Worm (Caenorhabditis elegans) whole organism, young adult: ENCODE measurements around the gene suf-1.

ENCODE experiments used
- C06A6.2 ChIP-seq: fragments of 200-800 bp; sonication (Bioruptor generic); conservative IDR thresholded peaks from 2 replicates; pipeline ENCODE4 v1.3.6; 2022; ENCODE audit warnings: missing genetic modification characterization, missing compliant biosample characterization
- D2030.7 ChIP-seq: fragments of 200-800 bp; sonication (Bioruptor generic); IDR thresholded peaks from 2 replicates; pipeline ENCODE4 v1.3.6; 2022; ENCODE audit warnings: missing genetic modification reagents, missing genetic modification characterization, missing compliant biosample characterization
- F22D6.2 ChIP-seq: sonication (generic microtip); optimal IDR thresholded peaks from 2 replicates; lab custom pipeline; 2016; ENCODE audit warnings: mild to moderate bottlenecking, missing genetic modification characterization, missing compliant biosample characterization
- F23B12.7 ChIP-seq: sonication (generic microtip); optimal IDR thresholded peaks from 2 replicates; lab custom pipeline; 2017; ENCODE audit warnings: missing genetic modification characterization, mild to moderate bottlenecking, missing compliant biosample characterization, antibody characterized with exemption, moderate library complexity; ENCODE audit not compliant: insufficient read depth
- F49E8.2 ChIP-seq: sonication (generic microtip); optimal IDR thresholded peaks from 3 replicates; lab custom pipeline; 2017; ENCODE audit warnings: missing genetic modification characterization, mild to moderate bottlenecking, missing compliant biosample characterization, antibody characterized with exemption, moderate library complexity; ENCODE audit not compliant: insufficient read depth
- K11D2.4 ChIP-seq: fragments of 200-800 bp; sonication (Bioruptor generic); IDR thresholded peaks from 2 replicates; pipeline ENCODE4 v1.3.6; 2022; ENCODE audit warnings: missing genetic modification reagents, missing genetic modification characterization, missing compliant biosample characterization
- K12H6.12 ChIP-seq: fragments of 200-800 bp; sonication (Bioruptor generic); optimal IDR thresholded peaks from 2 replicates; lab custom pipeline; 2018; ENCODE audit warnings: mild to moderate bottlenecking, missing genetic modification characterization, missing compliant biosample characterization
- T07F8.4 ChIP-seq: sonication (generic microtip); optimal IDR thresholded peaks from 2 replicates; lab custom pipeline; 2016; ENCODE audit warnings: mild to moderate bottlenecking, missing genetic modification characterization, moderate library complexity, missing compliant biosample characterization
- Y95B8A.8 ChIP-seq: fragments of 200-800 bp; sonication (Bioruptor generic); IDR thresholded peaks from 2 replicates; pipeline ENCODE4 v1.3.6; 2022; ENCODE audit warnings: missing genetic modification reagents, missing genetic modification characterization, missing compliant biosample characterization
- aptf-2 ChIP-seq: fragments of 200-800 bp; sonication (Bioruptor generic); conservative IDR thresholded peaks from 2 replicates; pipeline ENCODE4 v1.3.6; 2022; ENCODE audit warnings: missing genetic modification reagents, missing genetic modification characterization, missing compliant biosample characterization
- bed-1 ChIP-seq: fragments of 200-800 bp; sonication (Bioruptor generic); IDR thresholded peaks from 2 replicates; pipeline ENCODE4 v1.3.6; 2022; ENCODE audit warnings: missing genetic modification reagents, missing genetic modification characterization, missing compliant biosample characterization
- ccch-3 ChIP-seq: fragments of 200-800 bp; sonication (Bioruptor generic); optimal IDR thresholded peaks from 2 replicates; lab custom pipeline; 2018; ENCODE audit warnings: mild to moderate bottlenecking, missing genetic modification characterization, missing compliant biosample characterization
- cebp-2 ChIP-seq: fragments of 200-800 bp; sonication (Bioruptor generic); IDR thresholded peaks from 2 replicates; pipeline ENCODE4 v1.3.6; 2022; ENCODE audit warnings: missing genetic modification characterization, missing compliant biosample characterization
- ceh-58 ChIP-seq: fragments of 200-800 bp; sonication (Bioruptor generic); IDR thresholded peaks from 2 replicates; pipeline ENCODE4 v1.3.6; 2022; ENCODE audit warnings: missing genetic modification characterization, missing compliant biosample characterization
- ceh-79 ChIP-seq: sonication (generic microtip); optimal IDR thresholded peaks from 2 replicates; lab custom pipeline; 2017; ENCODE audit warnings: mild to moderate bottlenecking, missing genetic modification characterization, missing compliant biosample characterization
- dpl-1 ChIP-seq: fragments of 150-350 bp; optimal IDR thresholded peaks from 2 replicates; lab custom pipeline; 2014; ENCODE audit warnings: missing biosample characterization, missing genetic modification reagents, missing genetic modification characterization
- ekl-4 ChIP-seq: fragments of 200-800 bp; sonication (Bioruptor generic); IDR thresholded peaks from 2 replicates; pipeline ENCODE4 v1.3.6; 2022; ENCODE audit warnings: missing genetic modification reagents, missing genetic modification characterization, missing compliant biosample characterization
- gei-17 ChIP-seq: fragments of 200-800 bp; sonication (Bioruptor generic); optimal IDR thresholded peaks from 2 replicates; lab custom pipeline; 2018; ENCODE audit warnings: mild to moderate bottlenecking, missing genetic modification characterization, missing compliant biosample characterization
- hlh-26 ChIP-seq: fragments of 200-800 bp; sonication (Bioruptor generic); conservative IDR thresholded peaks from 2 replicates; pipeline ENCODE4 v1.3.6; 2022; ENCODE audit warnings: missing genetic modification reagents, missing genetic modification characterization, missing compliant biosample characterization
- lag-1 ChIP-seq: fragments of 200-800 bp; sonication (Bioruptor generic); IDR thresholded peaks from 2 replicates; pipeline ENCODE4 v1.3.6; 2022; ENCODE audit warnings: missing genetic modification reagents, missing genetic modification characterization, missing compliant biosample characterization
- let-607 ChIP-seq, 2 experiments: fragments of 200-800 bp in 1 of 2; sonication (Bioruptor generic) in 1 of 2; sonication (generic microtip) in 1 of 2; optimal IDR thresholded peaks; 2 replicates each; lab custom pipeline; 2016 to 2018; ENCODE audit warnings: mild to moderate bottlenecking in 2 of 2, missing compliant biosample characterization in 2 of 2, missing genetic modification characterization in 2 of 2, moderate library complexity in 2 of 2, missing genotype in 1 of 2
- lin-35 ChIP-seq, 3 experiments: fragments of 150-350 bp in 2 of 3; sonication (generic microtip) in 1 of 3; optimal IDR thresholded peaks; 2 replicates each; lab custom pipeline; 2014 to 2018; ENCODE audit warnings: missing biosample characterization in 3 of 3, missing genetic modification characterization in 3 of 3, missing genetic modification reagents in 3 of 3
- lsy-27 ChIP-seq: sonication (generic microtip); optimal IDR thresholded peaks from 2 replicates; lab custom pipeline; 2017; ENCODE audit warnings: missing genetic modification characterization, mild to moderate bottlenecking, missing compliant biosample characterization, antibody characterized with exemption, missing genotype, borderline replicate concordance; ENCODE audit not compliant: insufficient read depth
- madf-10 ChIP-seq: sonication (generic microtip); optimal IDR thresholded peaks from 2 replicates; lab custom pipeline; 2016; ENCODE audit warnings: mild to moderate bottlenecking, missing genetic modification characterization, missing compliant biosample characterization
- mcd-1 ChIP-seq: fragments of 200-800 bp; sonication (Bioruptor generic); IDR thresholded peaks from 2 replicates; pipeline ENCODE4 v1.3.6; 2022; ENCODE audit warnings: missing genetic modification reagents, missing genetic modification characterization, missing compliant biosample characterization
- mel-28 ChIP-seq: sonication (generic microtip); optimal IDR thresholded peaks from 2 replicates; lab custom pipeline; 2016; ENCODE audit warnings: borderline replicate concordance, mild to moderate bottlenecking, missing genetic modification characterization, missing compliant biosample characterization
- mes-4 ChIP-seq: sonication (generic microtip); optimal IDR thresholded peaks from 2 replicates; lab custom pipeline; 2016; ENCODE audit warnings: missing genotype, missing genetic modification characterization, missing compliant biosample characterization
- mxl-1 ChIP-seq: sonication (generic microtip); optimal IDR thresholded peaks from 2 replicates; lab custom pipeline; 2016; ENCODE audit warnings: missing genetic modification characterization, missing compliant biosample characterization
- nhr-179 ChIP-seq: sonication (generic microtip); optimal IDR thresholded peaks from 2 replicates; lab custom pipeline; 2016; ENCODE audit warnings: mild to moderate bottlenecking, missing genetic modification characterization, missing compliant biosample characterization
- nhr-80 ChIP-seq: sonication (generic microtip); optimal IDR thresholded peaks from 2 replicates; lab custom pipeline; 2016; ENCODE audit warnings: missing genetic modification characterization, missing compliant biosample characterization
- rcor-1 ChIP-seq: fragments of 200-800 bp; sonication (Bioruptor generic); IDR thresholded peaks from 2 replicates; pipeline ENCODE4 v1.3.6; 2022; ENCODE audit warnings: missing genetic modification reagents, missing genetic modification characterization, missing compliant biosample characterization
- repo-1 ChIP-seq: sonication (generic microtip); optimal IDR thresholded peaks from 2 replicates; lab custom pipeline; 2017; ENCODE audit warnings: mild to moderate bottlenecking, missing genetic modification characterization, missing compliant biosample characterization
- sea-2 ChIP-seq: fragments of 200-800 bp; sonication (Bioruptor generic); IDR thresholded peaks from 2 replicates; pipeline ENCODE4 v1.3.6; 2022; ENCODE audit warnings: missing genetic modification characterization, missing compliant biosample characterization
- snpc-1.3 ChIP-seq: sonication (generic microtip); optimal IDR thresholded peaks from 2 replicates; lab custom pipeline; 2017; ENCODE audit warnings: missing genetic modification characterization, mild to moderate bottlenecking, missing compliant biosample characterization, antibody characterized with exemption, moderate library complexity, missing genotype, missing genetic modification reagents; ENCODE audit not compliant: insufficient read depth
- snpc-4 ChIP-seq, 5 experiments: fragments of 150-350 bp in 1 of 5; sonication (generic microtip) in 4 of 5; optimal IDR thresholded peaks; 2 replicates each; lab custom pipeline; 2014 to 2018; ENCODE audit warnings: missing genetic modification characterization in 5 of 5, missing biosample characterization in 3 of 5, antibody characterized with exemption in 2 of 5, mild to moderate bottlenecking in 2 of 5, missing compliant biosample characterization in 2 of 5, missing genotype in 2 of 5, moderate library complexity in 2 of 5, missing genetic modification reagents in 1 of 5
- tlf-1 ChIP-seq: fragments of 200-800 bp; sonication (Bioruptor generic); optimal IDR thresholded peaks from 2 replicates; lab custom pipeline; 2018; ENCODE audit warnings: mild to moderate bottlenecking, missing genetic modification characterization, missing compliant biosample characterization
- ztf-22 ChIP-seq: fragments of 200-800 bp; sonication (Bioruptor generic); optimal IDR thresholded peaks from 2 replicates; lab custom pipeline; 2018; ENCODE audit warnings: mild to moderate bottlenecking, missing genetic modification characterization, moderate library complexity, missing compliant biosample characterization
- ztf-26 ChIP-seq: sonication (generic microtip); optimal IDR thresholded peaks from 2 replicates; lab custom pipeline; 2017; ENCODE audit warnings: missing genetic modification characterization, missing compliant biosample characterization
- ztf-28 ChIP-seq: fragments of 200-800 bp; sonication (Bioruptor generic); IDR thresholded peaks from 2 replicates; pipeline ENCODE4 v1.3.6; 2022; ENCODE audit warnings: missing genetic modification reagents, missing genetic modification characterization, missing compliant biosample characterization
- ztf-6 ChIP-seq: fragments of 200-800 bp; sonication (Bioruptor generic); IDR thresholded peaks from 2 replicates; pipeline ENCODE4 v1.3.6; 2022; ENCODE audit warnings: missing genetic modification reagents, missing genetic modification characterization, missing compliant biosample characterization

The suf-1 gene

ce11 chrII:8569038-8569977 lies 34.3 kb upstream of the suf-1 start, which contains the start of the genes col-38 and rpl-5 (continued):
- TF ChIP-seq nhr-80 (tag; lab: Kevin White, UChicago) (peak; percentile 52), tlf-1 (GFP tag; lab: Kevin White, UChicago) (peak; percentile 64), repo-1 (tag; lab: Kevin White, UChicago) (no peak), K11D2.4 (GFP tag; lab: Robert Waterston, UW) (no peak), mcd-1 (GFP tag; lab: Robert Waterston, UW) (peak; percentile 90), rcor-1 (GFP tag; lab: Robert Waterston, UW) (peak; percentile 69; the same call in 1 of the 2 replicates), lsy-27 (tag; lab: Kevin White, UChicago) (no peak), gei-17 (GFP tag; lab: Kevin White, UChicago) (no peak), D2030.7 (peak; percentile 71), cebp-2 (GFP tag; lab: Robert Waterston, UW) (no peak), lin-35 (GFP tag; optimal IDR thresholded peaks at IDR 0.05; lab: Kevin White, UChicago) (peak; percentile 67 to 91 (median 74)), snpc-1.3 (peak; percentile 91), hlh-26 (GFP tag; lab: Robert Waterston, UW) (no peak), nhr-179 (no peak), ztf-6 (GFP tag; lab: Robert Waterston, UW) (no peak), ceh-58 (no peak), madf-10 (tag; lab: Kevin White, UChicago) (peak; percentile 30), snpc-4 (GFP tag; optimal IDR thresholded peaks at IDR 0.05; lab: Kevin White, UChicago) (peak; percentile 37), snpc-4 (tag; optimal IDR thresholded peaks at IDR 0.05; lab: Kevin White, UChicago) (peak; percentile 36 to 75 (median 56)), ztf-22 (GFP tag; lab: Kevin White, UChicago) (no peak), ccch-3 (GFP tag; lab: Kevin White, UChicago) (no peak), ztf-28 (GFP tag; lab: Robert Waterston, UW) (0 out of 2 replicates have a peak, but pooled peaks have one; percentile 36), dpl-1 (GFP tag; lab: Kevin White, UChicago) (peak; percentile 87), sea-2 (GFP tag; lab: Robert Waterston, UW) (no peak), aptf-2 (no peak), ztf-26 (tag; lab: Kevin White, UChicago) (peak; percentile 29), bed-1 (GFP tag; lab: Robert Waterston, UW) (no peak), let-607 (tag; optimal IDR thresholded peaks at IDR 0.05; lab: Kevin White, UChicago) (peak; percentile 69 to 83), T07F8.4 (tag; lab: Kevin White, UChicago) (no peak), lag-1 (GFP tag; lab: Robert Waterston, UW) (no peak), mxl-1 (tag; lab: Kevin White, UChicago) (no peak), K12H6.12 (tag; lab: Kevin White, UChicago) (peak; percentile 64), F22D6.2 (tag; lab: Kevin White, UChicago) (no peak), Y95B8A.8 (0 out of 2 replicates have a peak, but pooled peaks have one; percentile 64), mel-28 (tag; lab: Kevin White, UChicago) (no peak), C06A6.2 (GFP tag; lab: Robert Waterston, UW) (no peak), mes-4 (no peak), F23B12.7 (tag; lab: Kevin White, UChicago) (peak; percentile 96), ceh-79 (tag; lab: Kevin White, UChicago) (no peak), ekl-4 (GFP tag; lab: Robert Waterston, UW) (peak; percentile 81), F49E8.2 (peak; percentile 68)
